Worm (Caenorhabditis elegans) whole organism, midembryonic: ENCODE data around the gene gtf-2F2.
A peak's percentile ranks its signal among the peaks of the same experiment; 100 is the strongest.

Source experiments
- T22C8.4 ChIP-seq: fragments of 200-800 bp; sonication (Bioruptor generic); IDR thresholded peaks from 2 replicates; pipeline ENCODE4 v1.3.6; 2022; ENCODE audit warnings: missing genetic modification characterization, missing compliant biosample characterization
- cog-1 ChIP-seq: sonication (generic microtip); optimal IDR thresholded peaks from 2 replicates; lab custom pipeline; 2016; ENCODE audit warnings: missing genetic modification characterization, missing compliant biosample characterization
- flt-1 ChIP-seq: fragments of 200-800 bp; sonication (Bioruptor generic); IDR thresholded peaks from 2 replicates; pipeline ENCODE4 v1.3.6; 2022; ENCODE audit warnings: missing genetic modification characterization, missing compliant biosample characterization
- klf-2 ChIP-seq: fragments of 200-800 bp; sonication (Bioruptor generic); conservative IDR thresholded peaks from 2 replicates; pipeline ENCODE4 v1.3.6; 2022; ENCODE audit warnings: missing genetic modification reagents, missing genetic modification characterization, missing compliant biosample characterization
- med-1 ChIP-seq: sonication (generic microtip); optimal IDR thresholded peaks from 2 replicates; lab custom pipeline; 2017; ENCODE audit warnings: missing genetic modification characterization, mild to moderate bottlenecking, missing compliant biosample characterization, antibody characterized with exemption, missing genetic modification reagents; ENCODE audit not compliant: insufficient read depth
- ref-1 ChIP-seq: fragments of 200-800 bp; sonication (Bioruptor generic); conservative IDR thresholded peaks from 2 replicates; pipeline ENCODE4 v1.3.6; 2022; ENCODE audit warnings: missing genetic modification reagents, missing genetic modification characterization, missing compliant biosample characterization
- tab-1 ChIP-seq: fragments of 200-800 bp; sonication (Bioruptor generic); IDR thresholded peaks from 2 replicates; pipeline ENCODE4 v1.3.6; 2022; ENCODE audit warnings: missing genetic modification characterization, missing compliant biosample characterization
- ztf-23 ChIP-seq: fragments of 200-800 bp; sonication (Bioruptor generic); IDR thresholded peaks from 2 replicates; pipeline ENCODE4 v1.3.6; 2022; ENCODE audit warnings: missing genetic modification reagents, missing genetic modification characterization, missing compliant biosample characterization
- ztf-29 ChIP-seq: fragments of 200-800 bp; sonication (Bioruptor generic); IDR thresholded peaks from 2 replicates; pipeline ENCODE4 v1.3.6; 2022; ENCODE audit warnings: missing genetic modification reagents, missing genetic modification characterization, missing compliant biosample characterization

The gtf-2F2 gene

DNA sequence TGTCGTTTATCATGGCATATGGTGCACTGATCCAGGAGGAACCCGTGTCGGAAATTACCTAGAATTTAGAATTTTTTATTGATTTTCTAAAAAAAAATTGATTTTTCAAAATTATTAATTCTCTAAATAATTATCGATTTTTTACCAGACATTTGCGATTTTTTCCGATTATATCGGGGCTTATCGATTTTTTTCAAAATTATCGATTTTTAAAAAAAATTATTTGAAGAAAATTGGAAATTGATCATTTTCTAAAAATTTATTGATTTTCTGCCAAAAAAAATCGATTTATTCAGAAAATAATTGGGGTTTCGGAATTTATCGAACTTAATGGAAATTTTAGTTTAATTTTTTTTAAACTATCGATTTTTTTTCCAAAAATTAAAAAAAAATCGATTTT is 42.3 kb downstream of the gtf-2F2 start:
- peak; percentile 74 for TF ChIP-seq T22C8.4 (GFP tag; lab: Robert Waterston, UW)
- no peak for TF ChIP-seq med-1 (GFP tag; lab: Kevin White, UChicago)

- no peak for TF ChIP-seq cog-1 (tag; lab: Kevin White, UChicago)
- no peak for TF ChIP-seq flt-1 (GFP tag; lab: Robert Waterston, UW)
- TF ChIP-seq ztf-29 (GFP tag; lab: Robert Waterston, UW) = no peak
These were observed 43.5 kb downstream of the gtf-2F2 start, which contains the start of gene asp-17 for ce11 chrV:19037222-19037621. asp-17 (minus strand) TSS chrV:19037322.

DNA sequence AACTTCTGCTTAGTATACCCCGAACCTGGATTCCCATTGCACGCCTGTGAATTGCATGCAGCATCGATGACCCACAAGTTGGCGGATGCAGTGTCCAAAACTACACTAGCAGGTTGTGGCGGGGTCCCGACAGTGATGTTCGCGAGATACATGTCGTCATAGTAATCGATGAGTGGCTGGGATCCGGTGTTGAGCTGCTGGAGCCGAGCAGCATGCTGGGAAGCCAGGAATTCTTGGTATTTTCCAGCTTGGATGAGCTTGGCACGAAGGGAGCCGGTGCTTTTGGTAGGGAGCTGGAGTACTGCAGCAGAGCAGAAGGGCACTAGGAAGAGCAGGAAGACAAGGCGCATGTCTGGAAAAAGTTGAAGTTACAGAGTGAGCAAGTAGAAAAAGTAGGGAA is 48.5 kb downstream of the gtf-2F2 start, which contains the start of gene asp-16:
TSS of gene asp-16 (minus strand) at position 350 of the 400 bp plus-strand sequence.
- no peak for TF ChIP-seq ref-1 (GFP tag; lab: Robert Waterston, UW)
- TF ChIP-seq ztf-29 (GFP tag; lab: Robert Waterston, UW) = no peak
- no peak for TF ChIP-seq cog-1 (tag; lab: Kevin White, UChicago)
- no peak for TF ChIP-seq T22C8.4 (GFP tag; lab: Robert Waterston, UW)
- no peak for TF ChIP-seq klf-2
- no peak for TF ChIP-seq flt-1 (GFP tag; lab: Robert Waterston, UW)
- TF ChIP-seq ztf-23 (GFP tag; lab: Robert Waterston, UW) = no peak
- TF ChIP-seq tab-1 (GFP tag; lab: Robert Waterston, UW) = 0 out of 2 replicates have a peak, but pooled peaks have one; percentile 20

DNA sequence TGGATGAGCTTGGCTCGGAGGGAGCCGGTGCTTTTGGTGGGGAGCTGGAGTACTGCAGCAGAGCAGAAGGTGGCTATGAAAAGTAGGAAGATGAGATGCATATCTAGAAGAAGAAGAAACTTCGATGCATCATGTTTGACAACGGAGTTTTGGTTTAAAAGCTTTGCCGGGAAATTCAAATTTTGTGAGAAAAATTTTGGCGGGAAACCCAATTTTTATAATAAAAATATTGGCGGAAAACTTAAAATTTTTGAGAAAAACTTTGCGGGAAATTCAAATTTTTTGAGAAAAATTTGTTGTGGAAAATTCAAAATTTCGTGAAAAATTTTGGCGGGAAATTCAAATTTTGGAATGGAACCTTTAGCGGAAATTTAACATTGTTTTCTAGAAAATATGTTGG is 51.0 kb downstream of the gtf-2F2 start, which contains the start of gene asp-15:
TSS of gene asp-15 (minus strand) at position 101 of the 400 bp plus-strand sequence.
- TF ChIP-seq tab-1 (GFP tag; lab: Robert Waterston, UW) (no peak), med-1 (GFP tag; lab: Kevin White, UChicago) (no peak), ztf-23 (GFP tag; lab: Robert Waterston, UW) (no peak), ztf-29 (GFP tag; lab: Robert Waterston, UW) (no peak), T22C8.4 (GFP tag; lab: Robert Waterston, UW) (no peak), flt-1 (GFP tag; lab: Robert Waterston, UW) (no peak), cog-1 (tag; lab: Kevin White, UChicago) (no peak), klf-2 (no peak), ref-1 (GFP tag; lab: Robert Waterston, UW) (no peak)

ce11 chrV:19047442-19047841 is 53.7 kb downstream of the gtf-2F2 start:
- TF ChIP-seq tab-1 (GFP tag; lab: Robert Waterston, UW) (no peak), ztf-23 (GFP tag; lab: Robert Waterston, UW) (no peak), klf-2 (no peak), med-1 (GFP tag; lab: Kevin White, UChicago) (no peak), ztf-29 (GFP tag; lab: Robert Waterston, UW) (no peak), cog-1 (tag; lab: Kevin White, UChicago) (no peak), flt-1 (GFP tag; lab: Robert Waterston, UW) (no peak)
